Worm (Caenorhabditis elegans) whole organism, L4 larva: ENCODE measurements around the gene M05D6.5.
A peak's percentile ranks its signal among the peaks of the same experiment; 100 is the strongest.

ENCODE experiments used
- D1046.2 ChIP-seq: fragments of 200-800 bp; sonication (Bioruptor generic); IDR thresholded peaks from 2 replicates; pipeline ENCODE4 v1.3.6; 2022; ENCODE audit warnings: missing genetic modification characterization, missing compliant biosample characterization
- F26F4.8 ChIP-seq: fragments of 200-800 bp; sonication (Bioruptor generic); conservative IDR thresholded peaks from 2 replicates; pipeline ENCODE4 v1.3.6; 2022; ENCODE audit warnings: missing genetic modification characterization, missing compliant biosample characterization
- F37D6.2 ChIP-seq: sonication (generic microtip); optimal IDR thresholded peaks from 2 replicates; lab custom pipeline; 2016; ENCODE audit warnings: mild to moderate bottlenecking, missing genetic modification characterization, missing compliant biosample characterization
- T20F7.1 ChIP-seq: fragments of 200-800 bp; sonication (Bioruptor generic); optimal IDR thresholded peaks from 2 replicates; lab custom pipeline; 2018; ENCODE audit warnings: mild to moderate bottlenecking, missing genetic modification characterization, missing compliant biosample characterization
- ZK337.2 ChIP-seq: fragments of 200-800 bp; sonication (Bioruptor generic); IDR thresholded peaks from 2 replicates; pipeline ENCODE4 v1.3.6; 2022; ENCODE audit warnings: missing genetic modification reagents, missing genetic modification characterization, missing compliant biosample characterization
- ZK546.5 ChIP-seq, 2 experiments: sonication (generic microtip); optimal IDR thresholded peaks; 2 replicates each; lab custom pipeline; 2017; ENCODE audit warnings: missing biosample characterization in 2 of 2, missing genetic modification characterization in 2 of 2
- aha-1 ChIP-seq: fragments of 150-350 bp; peaks from one replicate; lab custom pipeline; 2014; ENCODE audit warnings: missing biosample characterization, missing genetic modification characterization
- ama-1 ChIP-seq: fragments of 150-350 bp; optimal IDR thresholded peaks from 2 replicates; lab custom pipeline; 2014; ENCODE audit warnings: inconsistent platforms, mixed read lengths
- attf-4 ChIP-seq: sonication (generic microtip); optimal IDR thresholded peaks from 3 replicates; lab custom pipeline; 2017; ENCODE audit warnings: missing biosample characterization, missing genetic modification characterization
- ces-1 ChIP-seq: fragments of 150-350 bp; sonication (generic microtip); optimal IDR thresholded peaks from 4 replicates; lab custom pipeline; 2014; ENCODE audit warnings: missing biosample characterization, missing genetic modification reagents, missing genetic modification characterization
- daf-16 ChIP-seq, 3 experiments: sonication (generic microtip); optimal IDR thresholded peaks; 2 replicates each; lab custom pipeline; 2016 to 2017; ENCODE audit warnings: missing genetic modification characterization in 3 of 3, missing genetic modification reagents in 3 of 3, mild to moderate bottlenecking in 2 of 3, missing compliant biosample characterization in 2 of 3, missing biosample characterization in 1 of 3, moderate library complexity in 1 of 3
- dmd-6 ChIP-seq: fragments of 200-800 bp; sonication (Bioruptor generic); IDR thresholded peaks from 2 replicates; pipeline ENCODE4 v1.3.6; 2022; ENCODE audit warnings: missing genetic modification reagents, missing genetic modification characterization, missing compliant biosample characterization
- dpl-1 ChIP-seq: fragments of 150-350 bp; optimal IDR thresholded peaks from 2 replicates; lab custom pipeline; 2014; ENCODE audit warnings: missing biosample characterization, missing genetic modification reagents, missing genetic modification characterization
- dve-1 ChIP-seq: sonication (generic microtip); optimal IDR thresholded peaks from 2 replicates; lab custom pipeline; 2017; ENCODE audit warnings: antibody characterized with exemption, mild to moderate bottlenecking, missing genetic modification characterization, missing compliant biosample characterization; ENCODE audit not compliant: insufficient read depth
- egl-43 ChIP-seq: fragments of 200-800 bp; sonication (Bioruptor generic); IDR thresholded peaks from 2 replicates; pipeline ENCODE4 v1.3.6; 2022; ENCODE audit warnings: missing genetic modification reagents, missing genetic modification characterization, missing compliant biosample characterization
- fos-1 ChIP-seq: fragments of 150-350 bp; optimal IDR thresholded peaks from 2 replicates; lab custom pipeline; 2014; ENCODE audit warnings: missing biosample characterization, missing genetic modification characterization
- gei-8 ChIP-seq: fragments of 200-800 bp; sonication (Bioruptor generic); optimal IDR thresholded peaks from 2 replicates; lab custom pipeline; 2018; ENCODE audit warnings: mild to moderate bottlenecking, missing genetic modification characterization, missing compliant biosample characterization
- hlh-11 ChIP-seq: fragments of 200-800 bp; sonication (Bioruptor generic); optimal IDR thresholded peaks from 2 replicates; lab custom pipeline; 2018; ENCODE audit warnings: mild to moderate bottlenecking, missing genetic modification characterization, missing compliant biosample characterization
- hlh-30 ChIP-seq: sonication (generic microtip); optimal IDR thresholded peaks from 2 replicates; lab custom pipeline; 2017; ENCODE audit warnings: antibody characterized with exemption, mild to moderate bottlenecking, missing genetic modification characterization, missing compliant biosample characterization; ENCODE audit not compliant: insufficient read depth
- hmg-1.1 ChIP-seq: fragments of 200-800 bp; sonication (Bioruptor generic); IDR thresholded peaks from 2 replicates; pipeline ENCODE4 v1.3.6; 2022; ENCODE audit warnings: missing genetic modification reagents, missing genetic modification characterization, missing compliant biosample characterization
- jun-1 ChIP-seq: fragments of 150-350 bp; optimal IDR thresholded peaks from 2 replicates; lab custom pipeline; 2014; ENCODE audit warnings: missing biosample characterization, missing genetic modification reagents, missing genetic modification characterization
- lin-1 ChIP-seq: fragments of 200-800 bp; sonication (Bioruptor generic); IDR thresholded peaks from 2 replicates; pipeline ENCODE4 v1.3.6; 2022; ENCODE audit warnings: missing genetic modification reagents, missing genetic modification characterization, missing compliant biosample characterization
- lsy-2 ChIP-seq, 2 experiments: fragments of 150-350 bp in 1 of 2; sonication (generic microtip) in 1 of 2; optimal IDR thresholded peaks; 2 replicates each; lab custom pipeline; 2014 to 2017; ENCODE audit warnings: missing biosample characterization in 2 of 2, missing genetic modification characterization in 2 of 2
- mdt-29 ChIP-seq: fragments of 200-800 bp; sonication (Bioruptor generic); IDR thresholded peaks from 2 replicates; pipeline ENCODE4 v1.3.6; 2022; ENCODE audit warnings: missing genetic modification reagents, missing genetic modification characterization, missing compliant biosample characterization
- mep-1 ChIP-seq: fragments of 150-350 bp; sonication (generic microtip); optimal IDR thresholded peaks from 3 replicates; lab custom pipeline; 2014; ENCODE audit warnings: missing biosample characterization, missing genetic modification characterization
- mes-2 ChIP-seq: sonication (generic microtip); optimal IDR thresholded peaks from 2 replicates; lab custom pipeline; 2016; ENCODE audit warnings: missing genotype, mild to moderate bottlenecking, missing genetic modification characterization, missing compliant biosample characterization; ENCODE audit not compliant: poor library complexity, severe bottlenecking
- mxl-2 ChIP-seq: fragments of 200-800 bp; sonication (Bioruptor generic); conservative IDR thresholded peaks from 2 replicates; pipeline ENCODE4 v1.3.6; 2022; ENCODE audit warnings: missing genetic modification reagents, missing genetic modification characterization, missing compliant biosample characterization
- mxl-3 ChIP-seq: fragments of 200-800 bp; sonication (Bioruptor generic); optimal IDR thresholded peaks from 2 replicates; lab custom pipeline; 2018; ENCODE audit warnings: mild to moderate bottlenecking, missing genetic modification characterization, missing compliant biosample characterization
- nhr-25 ChIP-seq: sonication (generic microtip); optimal IDR thresholded peaks from 2 replicates; lab custom pipeline; 2017; ENCODE audit warnings: missing genetic modification characterization, mild to moderate bottlenecking, missing compliant biosample characterization, antibody characterized with exemption, moderate library complexity, borderline replicate concordance; ENCODE audit not compliant: insufficient read depth
- pha-4 ChIP-seq, 2 experiments: fragments of 150-350 bp in 1 of 2; fragments of 200-800 bp in 1 of 2; sonication (Bioruptor generic) in 1 of 2; IDR thresholded peaks in 1 of 2; optimal IDR thresholded peaks in 1 of 2; 2 replicates each; pipeline versions ENCODE4 v1.3.6 to Lab custom; 2014 to 2022; ENCODE audit warnings: missing genetic modification characterization in 2 of 2, missing genetic modification reagents in 2 of 2, missing biosample characterization in 1 of 2, missing compliant biosample characterization in 1 of 2
- pqm-1 ChIP-seq: sonication (generic microtip); optimal IDR thresholded peaks from 2 replicates; lab custom pipeline; 2017; ENCODE audit warnings: missing biosample characterization, missing genetic modification characterization
- spr-3 ChIP-seq: fragments of 200-800 bp; sonication (Bioruptor generic); optimal IDR thresholded peaks from 2 replicates; lab custom pipeline; 2018; ENCODE audit warnings: mild to moderate bottlenecking, missing genetic modification characterization, missing compliant biosample characterization
- unc-62 ChIP-seq, 3 experiments: fragments of 150-350 bp in 1 of 3; sonication (generic microtip); optimal IDR thresholded peaks in 2 of 3; peaks in 1 of 3; 1 replicate in 1 of 3; 2 replicates in 2 of 3; lab custom pipeline; 2014 to 2017; ENCODE audit warnings: missing biosample characterization in 3 of 3, missing genetic modification characterization in 3 of 3, missing genetic modification reagents in 3 of 3, missing genotype in 1 of 3
- vab-7 ChIP-seq: fragments of 200-800 bp; sonication (Bioruptor generic); IDR thresholded peaks from 2 replicates; pipeline ENCODE4 v1.3.6; 2022; ENCODE audit warnings: missing genetic modification reagents, missing genetic modification characterization, missing compliant biosample characterization
- zag-1 ChIP-seq: fragments of 150-350 bp; optimal IDR thresholded peaks from 2 replicates; lab custom pipeline; 2014; ENCODE audit warnings: missing biosample characterization, missing genetic modification characterization
- zfp-3 ChIP-seq: fragments of 200-800 bp; sonication (Bioruptor generic); conservative IDR thresholded peaks from 2 replicates; pipeline ENCODE4 v1.3.6; 2022; ENCODE audit warnings: missing genetic modification reagents, missing genetic modification characterization, missing compliant biosample characterization
- ztf-7 ChIP-seq: fragments of 150-350 bp; optimal IDR thresholded peaks from 2 replicates; lab custom pipeline; 2014; ENCODE audit warnings: missing biosample characterization, missing genetic modification characterization

M05D6.5 gene

DNA sequence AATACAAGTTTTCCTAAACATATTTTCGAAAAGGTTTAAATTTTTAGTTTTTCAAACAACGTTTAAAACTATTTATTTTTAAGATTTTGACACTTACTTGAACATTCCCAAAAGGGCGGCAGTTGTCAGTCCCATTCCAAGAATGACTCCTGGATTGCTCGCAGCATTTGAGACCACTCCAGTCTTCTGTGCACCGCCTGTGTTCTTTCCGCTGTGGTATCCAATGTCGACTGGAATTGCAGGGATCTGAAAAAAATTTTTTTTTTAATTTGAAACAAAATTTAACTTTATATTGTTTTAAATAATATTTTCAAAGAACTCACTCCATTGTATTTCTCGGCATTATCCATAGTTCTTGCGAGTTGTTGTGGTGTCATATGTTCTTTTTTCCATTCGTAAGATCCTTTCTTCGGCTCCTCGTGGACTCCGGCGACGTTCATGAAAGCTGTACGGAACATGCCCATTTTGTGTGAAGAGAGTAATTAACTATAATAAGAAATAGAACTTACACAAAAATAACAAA lies at the start of gene M05D6.5:
Gene M05D6.5 (minus strand): TSS at position 473 of the 523 bp plus-strand sequence.
- TF ChIP-seq zfp-3 (GFP tag; lab: Robert Waterston, UW): peak; percentile 57
- TF ChIP-seq spr-3 (GFP tag; lab: Kevin White, UChicago): no peak
- TF ChIP-seq mep-1 (tag; lab: Kevin White, UChicago): no peak
- peak; percentile 3; the same call in 1 of the 2 replicates for TF ChIP-seq vab-7 (GFP tag; lab: Robert Waterston, UW)
- peak; percentile 23; the same call in 1 of the 2 replicates for TF ChIP-seq pha-4 (GFP tag; IDR thresholded peaks at IDR 0.05; lab: Robert Waterston, UW)
- TF ChIP-seq pha-4 (tag; optimal IDR thresholded peaks at IDR 0.05; lab: Kevin White, UChicago): no peak
- no peak for TF ChIP-seq ZK546.5 (tag; optimal IDR thresholded peaks at IDR 0.05; lab: Kevin White, UChicago)
- no peak for TF ChIP-seq hlh-11 (tag; lab: Kevin White, UChicago)
- TF ChIP-seq ama-1 (lab: Kevin White, UChicago): peak; percentile 14
- no peak for TF ChIP-seq mxl-3
- TF ChIP-seq ces-1 (GFP tag; lab: Kevin White, UChicago): no peak
- no peak for TF ChIP-seq dve-1 (tag; lab: Kevin White, UChicago)
- TF ChIP-seq aha-1 (tag; lab: Kevin White, UChicago): no peak
- no peak for TF ChIP-seq F26F4.8 (GFP tag; lab: Robert Waterston, UW)
- TF ChIP-seq unc-62 (GFP tag; optimal IDR thresholded peaks at IDR 0.05 in 1 of 2; lab: Kevin White, UChicago): peak in 1 of 2 experiments; percentile 34
- TF ChIP-seq unc-62 (tag; optimal IDR thresholded peaks at IDR 0.05; lab: Kevin White, UChicago): no peak
- TF ChIP-seq fos-1 (tag; lab: Kevin White, UChicago): no peak
- no peak for TF ChIP-seq mdt-29
- TF ChIP-seq egl-43 (GFP tag; lab: Robert Waterston, UW): no peak
- no peak for TF ChIP-seq dmd-6

DNA sequence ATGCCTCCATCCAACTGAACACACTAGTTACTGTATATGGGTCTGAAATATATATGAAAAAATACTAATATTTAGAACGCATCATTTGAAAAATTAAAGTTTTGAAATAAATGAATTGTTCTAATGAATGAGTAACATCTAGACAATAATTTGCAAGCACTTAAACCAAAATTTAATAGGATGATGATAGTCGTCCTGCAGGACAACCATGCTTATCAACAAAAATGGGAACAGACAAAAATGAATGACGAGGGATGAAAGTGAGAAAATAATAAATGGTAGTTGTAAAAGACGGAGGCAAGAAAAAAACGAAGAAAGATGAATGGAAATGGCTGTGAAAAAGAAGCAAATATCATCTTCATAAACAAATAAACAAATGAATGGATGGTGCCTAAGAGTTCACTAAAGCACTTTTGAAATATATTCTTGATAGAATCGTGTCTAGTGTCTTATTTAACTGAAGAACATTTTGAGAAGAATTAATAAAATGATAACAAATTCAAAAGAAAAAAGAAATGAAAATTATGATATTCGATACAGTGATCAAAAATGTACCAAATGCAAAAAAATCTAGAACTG lies 49.3 kb upstream of the M05D6.5 start, which contains the start of gene gldi-7:
Gene gldi-7 (minus strand): TSS at position 42 of the 579 bp plus-strand sequence.
- TF ChIP-seq aha-1 (tag; lab: Kevin White, UChicago) (peak; percentile 64), gei-8 (GFP tag; lab: Kevin White, UChicago) (no peak), D1046.2 (GFP tag; lab: Robert Waterston, UW) (no peak), pha-4 (GFP tag; IDR thresholded peaks at IDR 0.05; lab: Robert Waterston, UW) (no peak), pha-4 (tag; optimal IDR thresholded peaks at IDR 0.05; lab: Kevin White, UChicago) (no peak), jun-1 (tag; lab: Kevin White, UChicago) (no peak), pqm-1 (tag; lab: Kevin White, UChicago) (peak; percentile 63), ZK337.2 (GFP tag; lab: Robert Waterston, UW) (no peak), lin-1 (no peak), spr-3 (GFP tag; lab: Kevin White, UChicago) (no peak)

DNA sequence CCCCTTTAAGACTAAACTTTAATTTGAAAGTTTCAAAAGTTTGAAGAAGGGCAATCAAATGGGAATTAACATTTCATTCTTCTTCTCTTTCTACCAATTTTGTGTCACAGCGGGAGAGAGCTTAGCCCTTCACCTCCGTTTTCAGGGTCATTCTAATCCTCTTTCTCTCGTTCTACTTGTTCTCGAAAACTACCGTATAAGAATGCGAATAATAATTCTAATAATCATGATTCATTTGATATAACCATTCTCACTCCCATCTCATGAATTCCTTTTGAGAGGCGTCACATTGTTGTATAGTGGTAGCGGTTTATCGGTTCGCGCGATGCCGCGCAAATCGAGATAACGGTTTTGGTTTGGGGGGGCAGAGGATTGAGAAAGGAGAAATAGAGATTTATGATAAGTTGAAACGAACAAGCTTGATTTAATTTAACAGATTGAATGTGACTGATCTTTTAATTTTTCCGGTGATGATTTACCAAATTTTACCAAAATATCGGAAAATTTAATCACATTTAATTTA lies 47.2 kb upstream of the M05D6.5 start:
- TF ChIP-seq hmg-1.1 (0 out of 2 replicates have a peak, but pooled peaks have one; percentile 31), aha-1 (tag; lab: Kevin White, UChicago) (peak; percentile 39), F37D6.2 (no peak)

DNA sequence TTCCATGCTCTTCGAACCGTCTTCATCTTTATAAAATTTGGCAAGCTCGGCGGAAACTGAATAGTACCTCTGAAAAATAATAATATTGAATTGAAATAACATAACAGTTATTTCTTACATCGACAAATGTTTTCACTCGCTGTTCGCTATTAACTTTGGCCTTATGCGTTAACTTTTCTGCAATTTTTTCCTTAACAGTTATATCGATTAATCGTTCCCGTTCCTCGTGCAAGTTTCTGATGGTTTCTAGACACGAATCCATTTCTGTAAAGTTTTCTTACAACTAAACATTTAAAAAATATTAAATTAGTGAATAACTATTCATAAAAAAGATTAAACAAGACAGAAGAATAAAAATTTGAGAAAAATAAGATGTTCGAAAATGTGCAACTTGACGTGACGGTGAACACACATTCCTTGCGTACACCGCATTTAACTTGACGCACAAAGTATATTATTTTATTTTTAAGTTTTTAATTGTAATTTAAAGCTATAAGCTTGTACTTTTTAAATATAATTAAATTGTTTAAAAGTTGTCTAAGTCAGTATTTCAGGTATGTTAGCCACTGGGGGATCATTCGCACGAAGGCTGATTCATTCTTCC lies 43.2 kb upstream of the M05D6.5 start, which contains the start of the genes prp-9 and mrps-18B:
Gene prp-9 (minus strand): TSS at position 264 of the 604 bp plus-strand sequence.
Gene mrps-18B (plus strand): TSS at position 549 of the 604 bp plus-strand sequence.
- TF ChIP-seq dpl-1 (GFP tag; lab: Kevin White, UChicago) (peak; percentile 54), hlh-30 (tag; lab: Kevin White, UChicago) (peak; percentile 23), daf-16 (GFP tag; optimal IDR thresholded peaks at IDR 0.05; lab: Kevin White, UChicago) (no peak), daf-16 (tag; optimal IDR thresholded peaks at IDR 0.05; lab: Kevin White, UChicago) (peak; percentile 25), ztf-7 (tag; lab: Kevin White, UChicago) (no peak), lsy-2 (tag; optimal IDR thresholded peaks at IDR 0.05; lab: Kevin White, UChicago) (peak in 1 of 2 experiments; percentile 78), attf-4 (tag; lab: Kevin White, UChicago) (no peak), zag-1 (no peak), mxl-2 (GFP tag; lab: Robert Waterston, UW) (no peak), T20F7.1 (peak; percentile 66), nhr-25 (tag; lab: Kevin White, UChicago) (no peak), mes-2 (tag; lab: Kevin White, UChicago) (peak; percentile 81), unc-62 (GFP tag; optimal IDR thresholded peaks at IDR 0.05 in 1 of 2; lab: Kevin White, UChicago) (peak in 1 of 2 experiments; percentile 90), unc-62 (tag; optimal IDR thresholded peaks at IDR 0.05; lab: Kevin White, UChicago) (no peak)
